Worm (Caenorhabditis elegans): ENCODE measurements around the gene ZK673.11.

ZK673.11 gene

DNA sequence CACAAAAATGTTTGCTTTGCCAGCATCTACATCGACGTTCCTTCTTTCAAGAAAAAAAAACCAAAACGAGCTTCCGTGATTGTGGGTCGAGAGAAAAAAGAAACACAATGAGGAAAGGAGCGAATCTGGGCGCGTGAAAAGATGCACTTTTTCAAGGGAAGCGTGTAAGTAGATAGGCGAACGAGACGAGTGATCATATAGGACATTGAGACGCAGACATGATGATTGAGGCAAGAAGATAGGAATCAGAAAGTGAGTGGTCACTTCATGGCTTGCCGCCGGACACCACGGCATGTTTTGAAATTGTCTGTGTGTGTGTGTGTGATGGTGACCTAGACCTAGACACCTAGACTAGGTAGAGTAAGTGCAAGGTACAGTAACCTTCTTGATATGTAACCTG is 44.5 kb downstream of the ZK673.11 start:
- peak; percentile 76 for TF ChIP-seq hlh-11 (tag; optimal IDR thresholded peaks at IDR 0.05)
- no peak for TF ChIP-seq nhr-6 (tag; optimal IDR thresholded peaks at IDR 0.05)
- TF ChIP-seq daf-16 (GFP tag; optimal IDR thresholded peaks at IDR 0.05), result no peak
- TF ChIP-seq daf-16 (tag; optimal IDR thresholded peaks at IDR 0.05), result peak; percentile 10
- no peak for TF ChIP-seq attf-4 (tag; optimal IDR thresholded peaks at IDR 0.05)
- no peak for TF ChIP-seq ctbp-1 (GFP tag; IDR thresholded peaks at IDR 0.05)
- TF ChIP-seq Y5F2A.4 (GFP tag; optimal IDR thresholded peaks at IDR 0.05), result no peak
- TF ChIP-seq egl-43 (GFP tag; IDR thresholded peaks at IDR 0.05), result no peak
- TF ChIP-seq dmd-8 (GFP tag; IDR thresholded peaks at IDR 0.05), result 0 out of 2 replicates have a peak, but pooled peaks have one; percentile 37
- no peak for TF ChIP-seq ces-1 (GFP tag; optimal IDR thresholded peaks at IDR 0.05)
- TF ChIP-seq mdl-1 (tag; optimal IDR thresholded peaks at IDR 0.05), result peak in 1 of 2 experiments; percentile 86
- TF ChIP-seq lir-3 (tag; optimal IDR thresholded peaks at IDR 0.05), result no peak
- peak; percentile 79 for TF ChIP-seq nhr-11 (tag; optimal IDR thresholded peaks at IDR 0.05)
- TF ChIP-seq lin-38 (GFP tag; IDR thresholded peaks at IDR 0.05), result no peak
- TF ChIP-seq ZK546.5 (tag; optimal IDR thresholded peaks at IDR 0.05), result no peak
- TF ChIP-seq spr-3 (GFP tag; optimal IDR thresholded peaks at IDR 0.05), result no peak
- no peak for TF ChIP-seq lin-1 (GFP tag; IDR thresholded peaks at IDR 0.05)
- peak; percentile 53 for TF ChIP-seq mep-1 (tag; optimal IDR thresholded peaks at IDR 0.05)
- no peak for TF ChIP-seq tra-1 (GFP tag; IDR thresholded peaks at IDR 0.05)
- no peak for TF ChIP-seq ama-1 (optimal IDR thresholded peaks at IDR 0.05)
- no peak for TF ChIP-seq ceh-62 (tag; optimal IDR thresholded peaks at IDR 0.05)
- TF ChIP-seq Y105C5A.15 (GFP tag; IDR thresholded peaks at IDR 0.05), result no peak
- no peak for TF ChIP-seq D1046.2 (GFP tag; IDR thresholded peaks at IDR 0.05)
- TF ChIP-seq dve-1 (tag; optimal IDR thresholded peaks at IDR 0.05; ENCODE audit: insufficient read depth), result no peak
- TF ChIP-seq daf-19 (GFP tag; conservative IDR thresholded peaks at IDR 0.05), result no peak
- TF ChIP-seq F44E2.7 (GFP tag; IDR thresholded peaks at IDR 0.05), result no peak
- TF ChIP-seq nhr-102 (tag; optimal IDR thresholded peaks at IDR 0.05), result no peak
- no peak for TF ChIP-seq vab-7 (GFP tag; IDR thresholded peaks at IDR 0.05)
- TF ChIP-seq hmg-1.1 (GFP tag; IDR thresholded peaks at IDR 0.05), result peak; percentile 50; the same call in 1 of the 2 replicates
- no peak for TF ChIP-seq dmd-9 (GFP tag; IDR thresholded peaks at IDR 0.05)
- no peak for TF ChIP-seq lim-7 (GFP tag; IDR thresholded peaks at IDR 0.05)
- TF ChIP-seq nhr-237 (tag; optimal IDR thresholded peaks at IDR 0.05), result no peak
- no peak for TF ChIP-seq php-3 (GFP tag; IDR thresholded peaks at IDR 0.05)
- no peak for TF ChIP-seq ceh-28 (tag; optimal IDR thresholded peaks at IDR 0.05)
- TF ChIP-seq hif-1 (tag; optimal IDR thresholded peaks at IDR 0.05), result peak in 1 of 2 experiments; percentile 38
- no peak for TF ChIP-seq zfp-3 (GFP tag; conservative IDR thresholded peaks at IDR 0.05)
- no peak for TF ChIP-seq pqm-1 (tag; optimal IDR thresholded peaks at IDR 0.05)
- TF ChIP-seq lin-29 (GFP tag; IDR thresholded peaks at IDR 0.05), result no peak
- TF ChIP-seq skn-1 (tag; optimal IDR thresholded peaks at IDR 0.05), result no peak
- TF ChIP-seq ztf-11 (tag; optimal IDR thresholded peaks at IDR 0.05), result no peak
- no peak for TF ChIP-seq F37D6.2 (tag; optimal IDR thresholded peaks at IDR 0.05)
- no peak for TF ChIP-seq zip-2 (tag; optimal IDR thresholded peaks at IDR 0.05)
- no peak for TF ChIP-seq zip-11 (GFP tag; IDR thresholded peaks at IDR 0.05)
- no peak for TF ChIP-seq cey-2 (tag; optimal IDR thresholded peaks at IDR 0.05; ENCODE audit: borderline replicate concordance, insufficient read depth)
- TF ChIP-seq snpc-1.2 (GFP tag; IDR thresholded peaks at IDR 0.05), result no peak
- TF ChIP-seq set-16 (GFP tag; IDR thresholded peaks at IDR 0.05), result no peak
- no peak for TF ChIP-seq sdz-12 (GFP tag; optimal IDR thresholded peaks at IDR 0.05)
- no peak for TF ChIP-seq madf-5 (GFP tag; IDR thresholded peaks at IDR 0.05)
- TF ChIP-seq saeg-2 (GFP tag; IDR thresholded peaks at IDR 0.05), result no peak
- peak; percentile 77 for TF ChIP-seq nhr-25 (tag; optimal IDR thresholded peaks at IDR 0.05; ENCODE audit: borderline replicate concordance, insufficient read depth)
- 0 out of 2 replicates have a peak, but pooled peaks have one; percentile 5 for TF ChIP-seq nhr-42 (GFP tag; IDR thresholded peaks at IDR 0.05)
- peak; percentile 54 for TF ChIP-seq mes-2 (tag; optimal IDR thresholded peaks at IDR 0.05; ENCODE audit: poor library complexity, severe bottlenecking)
